Worm (Caenorhabditis elegans) whole organism, late embryonic: ENCODE data around the gene mlt-11.

Experiments
- ets-4 ChIP-seq: sonication (generic microtip); optimal IDR thresholded peaks from 2 replicates; lab custom pipeline; 2016; ENCODE audit warnings: missing genetic modification characterization, missing compliant biosample characterization
- eyg-1 ChIP-seq: sonication (generic microtip); optimal IDR thresholded peaks from 2 replicates; lab custom pipeline; 2016; ENCODE audit warnings: missing genotype, missing genetic modification characterization, missing compliant biosample characterization
- madf-2 ChIP-seq: sonication (generic microtip); optimal IDR thresholded peaks from 2 replicates; lab custom pipeline; 2017; ENCODE audit warnings: missing genetic modification characterization, missing compliant biosample characterization
- odd-2 ChIP-seq: sonication (generic microtip); optimal IDR thresholded peaks from 2 replicates; lab custom pipeline; 2017; ENCODE audit warnings: antibody characterized with exemption, mild to moderate bottlenecking, missing genetic modification characterization, missing compliant biosample characterization
- unc-86 ChIP-seq: sonication (generic microtip); optimal IDR thresholded peaks from 2 replicates; lab custom pipeline; 2016; ENCODE audit warnings: missing genetic modification characterization, missing compliant biosample characterization
- zip-5 ChIP-seq: sonication (generic microtip); optimal IDR thresholded peaks from 2 replicates; lab custom pipeline; 2016; ENCODE audit warnings: missing genetic modification characterization, missing compliant biosample characterization

DNA sequence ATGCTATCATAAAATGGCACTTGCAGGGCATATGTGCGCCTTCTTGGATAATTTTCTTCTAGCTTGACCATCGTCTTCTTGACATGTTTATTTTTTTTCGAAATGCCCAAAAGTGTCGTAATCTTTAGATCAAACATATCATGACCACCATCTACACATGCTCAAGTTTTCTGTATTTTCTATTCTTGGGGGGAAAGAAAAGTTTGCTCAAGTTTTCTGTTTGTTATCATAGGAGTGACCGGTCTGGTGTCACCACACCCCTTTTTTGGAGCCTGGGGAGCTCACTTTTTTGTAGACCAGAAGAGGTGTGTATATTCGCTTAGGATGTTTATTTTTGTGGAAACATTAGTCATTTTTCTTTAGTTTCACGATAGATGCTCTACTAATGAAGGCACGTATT is 18.4 kb downstream of the mlt-11 start, which contains the start of gene klf-2:
- TF ChIP-seq madf-2 (tag; lab: Kevin White, UChicago) (no peak), ets-4 (tag; lab: Kevin White, UChicago) (no peak), eyg-1 (tag; lab: Kevin White, UChicago) (no peak), unc-86 (tag; lab: Kevin White, UChicago) (no peak), odd-2 (tag; lab: Kevin White, UChicago) (no peak), zip-5 (tag; lab: Kevin White, UChicago) (no peak)
